Fruit fly (Drosophila melanogaster): ENCODE results near the gene Prx6a.
A peak's percentile ranks its signal among the peaks of the same experiment; 100 is the strongest.

Prx6a gene

dm6 chr2L:2864601-2865000 is 13.4 kb downstream of the Prx6a start (continued):
- no peak for TF ChIP-seq jing (GFP tag; optimal IDR thresholded peaks at IDR 0.05)
- TF ChIP-seq pb (GFP tag; optimal IDR thresholded peaks at IDR 0.05), result no peak
- no peak for TF ChIP-seq dmrt99B (tag; optimal IDR thresholded peaks at IDR 0.05)
- no peak for TF ChIP-seq Dip2 (GFP tag; IDR thresholded peaks at IDR 0.05)
- TF ChIP-seq CG8281 (tag; optimal IDR thresholded peaks at IDR 0.05), result no peak
- no peak for TF ChIP-seq CG8765 (GFP tag; IDR thresholded peaks at IDR 0.05)
- TF ChIP-seq CG12104 (GFP tag; optimal IDR thresholded peaks at IDR 0.05), result no peak
- no peak for TF ChIP-seq org-1 (GFP tag; optimal IDR thresholded peaks at IDR 0.05)
- TF ChIP-seq Bgb (GFP tag; IDR thresholded peaks at IDR 0.05; ENCODE audit: partially characterized antibody), result no peak
- TF ChIP-seq CG4404 (GFP tag; IDR thresholded peaks at IDR 0.05), result no peak
- TF ChIP-seq tin (GFP tag; optimal IDR thresholded peaks at IDR 0.05), result no peak
- peak; percentile 28 for TF ChIP-seq CG17385 (GFP tag; optimal IDR thresholded peaks at IDR 0.05)
- no peak for TF ChIP-seq CG14667 (GFP tag; IDR thresholded peaks at IDR 0.05)
- no peak for TF ChIP-seq CG8359 (GFP tag; optimal IDR thresholded peaks at IDR 0.05; ENCODE audit: borderline replicate concordance)
- TF ChIP-seq CG9817 (tag; optimal IDR thresholded peaks at IDR 0.05), result no peak
- TF ChIP-seq Sry-β (GFP tag; optimal IDR thresholded peaks at IDR 0.05), result no peak
- TF ChIP-seq CG2889 (GFP tag; IDR thresholded peaks at IDR 0.05), result no peak
- no peak for TF ChIP-seq Sox102F (GFP tag; optimal IDR thresholded peaks at IDR 0.05)
- no peak for TF ChIP-seq Dbx (GFP tag; IDR thresholded peaks at IDR 0.05)
- peak; percentile 15 for TF ChIP-seq CG10274 (GFP tag; optimal IDR thresholded peaks at IDR 0.05)
- TF ChIP-seq al (GFP tag; IDR thresholded peaks at IDR 0.05), result no peak
- no peak for TF ChIP-seq gfzf (GFP tag; optimal IDR thresholded peaks at IDR 0.05)
- TF ChIP-seq CG11247 (GFP tag; IDR thresholded peaks at IDR 0.05), result no peak
- no peak for TF ChIP-seq dan (GFP tag; IDR thresholded peaks at IDR 0.05)
- TF ChIP-seq CG12659 (GFP tag; optimal IDR thresholded peaks at IDR 0.05), result peak; percentile 24
- no peak for TF ChIP-seq Max (GFP tag; optimal IDR thresholded peaks at IDR 0.05)
- no peak for TF ChIP-seq CG4424 (GFP tag; optimal IDR thresholded peaks at IDR 0.05)
- TF ChIP-seq Gsc (GFP tag; IDR thresholded peaks at IDR 0.05), result no peak
- no peak for TF ChIP-seq HLH54F (GFP tag; optimal IDR thresholded peaks at IDR 0.05)
- TF ChIP-seq Xbp1 (GFP tag; optimal IDR thresholded peaks at IDR 0.05), result no peak
- TF ChIP-seq CG18011 (GFP tag; optimal IDR thresholded peaks at IDR 0.05), result no peak
- TF ChIP-seq CG4282 (GFP tag; optimal IDR thresholded peaks at IDR 0.05), result no peak
- no peak for TF ChIP-seq bcd (GFP tag; optimal IDR thresholded peaks at IDR 0.05)
- TF ChIP-seq CG43689 (GFP tag; IDR thresholded peaks at IDR 0.05), result no peak
- no peak for TF ChIP-seq cwo (GFP tag; optimal IDR thresholded peaks at IDR 0.05)
- TF ChIP-seq zen2 (GFP tag; IDR thresholded peaks at IDR 0.05; ENCODE audit: partially characterized antibody), result no peak
- TF ChIP-seq luna (GFP tag; optimal IDR thresholded peaks at IDR 0.05), result no peak
- no peak for TF ChIP-seq bab2 (GFP tag; optimal IDR thresholded peaks at IDR 0.05)
- TF ChIP-seq CG17328 (GFP tag; IDR thresholded peaks at IDR 0.05), result peak; percentile 20; the same call in 1 of the 2 replicates
- no peak for TF ChIP-seq schlank (tag; optimal IDR thresholded peaks at IDR 0.05)
- TF ChIP-seq Ada2b (GFP tag; IDR thresholded peaks at IDR 0.05), result no peak
- no peak for TF ChIP-seq sc (optimal IDR thresholded peaks at IDR 0.05)
- TF ChIP-seq sc (GFP tag; optimal IDR thresholded peaks at IDR 0.05), result no peak
- no peak for TF ChIP-seq Usf (GFP tag; optimal IDR thresholded peaks at IDR 0.05)
- TF ChIP-seq CG8388 (GFP tag; optimal IDR thresholded peaks at IDR 0.05), result no peak
- peak; percentile 17 for TF ChIP-seq CG13424 (tag; optimal IDR thresholded peaks at IDR 0.05)
- no peak for TF ChIP-seq Lhr (GFP tag; optimal IDR thresholded peaks at IDR 0.05)
- TF ChIP-seq PHDP (tag; optimal IDR thresholded peaks at IDR 0.05), result peak; percentile 24
- TF ChIP-seq CG30020 (tag; optimal IDR thresholded peaks at IDR 0.05), result no peak
- TF ChIP-seq sisA (GFP tag; IDR thresholded peaks at IDR 0.05), result no peak
- no peak for TF ChIP-seq CG12155 (GFP tag; optimal IDR thresholded peaks at IDR 0.05)
- TF ChIP-seq CG1832 (GFP tag; optimal IDR thresholded peaks at IDR 0.05), result no peak
